Worm (Caenorhabditis elegans) whole organism, late embryonic: ENCODE results near the gene B0410.3.

Experiments used
- C08G9.2 ChIP-seq: sonication (generic microtip); optimal IDR thresholded peaks from 2 replicates; lab custom pipeline; 2016; ENCODE audit warnings: mild to moderate bottlenecking, missing genetic modification characterization, moderate library complexity, missing compliant biosample characterization
- C38D4.7 ChIP-seq: fragments of 200-800 bp; sonication (Bioruptor generic); optimal IDR thresholded peaks from 2 replicates; lab custom pipeline; 2018; ENCODE audit warnings: mild to moderate bottlenecking, missing genetic modification characterization, moderate library complexity, missing compliant biosample characterization
- F13H6.1 ChIP-seq: sonication (generic microtip); optimal IDR thresholded peaks from 2 replicates; lab custom pipeline; 2016; ENCODE audit warnings: missing genetic modification characterization, missing compliant biosample characterization
- K02D7.2 ChIP-seq: sonication (generic microtip); optimal IDR thresholded peaks from 2 replicates; lab custom pipeline; 2017; ENCODE audit warnings: mild to moderate bottlenecking, missing genetic modification characterization, missing compliant biosample characterization
- K09A11.1 ChIP-seq: sonication (generic microtip); optimal IDR thresholded peaks from 2 replicates; lab custom pipeline; 2017; ENCODE audit warnings: antibody characterized with exemption, mild to moderate bottlenecking, missing genetic modification characterization, missing compliant biosample characterization; ENCODE audit not compliant: insufficient read depth
- T23F11.4 ChIP-seq: fragments of 200-800 bp; sonication (Bioruptor generic); optimal IDR thresholded peaks from 2 replicates; lab custom pipeline; 2018; ENCODE audit warnings: mild to moderate bottlenecking, missing genetic modification characterization, missing compliant biosample characterization
- Y22D7AL.16 ChIP-seq: sonication (generic microtip); optimal IDR thresholded peaks from 2 replicates; lab custom pipeline; 2016; ENCODE audit warnings: missing genetic modification characterization, missing compliant biosample characterization
- ahr-1 ChIP-seq: sonication (generic microtip); optimal IDR thresholded peaks from 2 replicates; lab custom pipeline; 2016; ENCODE audit warnings: missing genetic modification characterization, missing compliant biosample characterization
- ama-1 ChIP-seq: fragments of 150-350 bp; optimal IDR thresholded peaks from 2 replicates; lab custom pipeline; 2014
- ceh-14 ChIP-seq: sonication (generic microtip); optimal IDR thresholded peaks from 2 replicates; lab custom pipeline; 2016; ENCODE audit warnings: missing genotype, missing genetic modification characterization, missing compliant biosample characterization
- ceh-18 ChIP-seq: sonication (generic microtip); optimal IDR thresholded peaks from 2 replicates; lab custom pipeline; 2016; ENCODE audit warnings: missing genetic modification characterization, missing compliant biosample characterization
- ceh-19 ChIP-seq: fragments of 200-800 bp; sonication (Bioruptor generic); optimal IDR thresholded peaks from 2 replicates; lab custom pipeline; 2018; ENCODE audit warnings: mild to moderate bottlenecking, missing genetic modification characterization, missing compliant biosample characterization
- ceh-22 ChIP-seq: sonication (generic microtip); optimal IDR thresholded peaks from 2 replicates; lab custom pipeline; 2017; ENCODE audit warnings: missing biosample characterization, missing genetic modification characterization
- ceh-24 ChIP-seq: sonication (generic microtip); optimal IDR thresholded peaks from 2 replicates; lab custom pipeline; 2016; ENCODE audit warnings: mild to moderate bottlenecking, missing genetic modification characterization, missing compliant biosample characterization
- ceh-31 ChIP-seq: sonication (generic microtip); optimal IDR thresholded peaks from 2 replicates; lab custom pipeline; 2016; ENCODE audit warnings: missing genetic modification characterization, missing compliant biosample characterization
- ceh-34 ChIP-seq: sonication (generic microtip); optimal IDR thresholded peaks from 2 replicates; lab custom pipeline; 2016; ENCODE audit warnings: mild to moderate bottlenecking, missing genetic modification characterization, missing compliant biosample characterization
- ceh-45 ChIP-seq: fragments of 200-800 bp; sonication (Bioruptor generic); IDR thresholded peaks from 2 replicates; pipeline ENCODE4 v1.3.6; 2022; ENCODE audit warnings: missing genetic modification reagents, missing genetic modification characterization, missing compliant biosample characterization
- ceh-48 ChIP-seq: sonication (generic microtip); optimal IDR thresholded peaks from 2 replicates; lab custom pipeline; 2016; ENCODE audit warnings: missing genetic modification characterization, inconsistent platforms, missing compliant biosample characterization
- ceh-9 ChIP-seq: sonication (generic microtip); optimal IDR thresholded peaks from 2 replicates; lab custom pipeline; 2016; ENCODE audit warnings: mild to moderate bottlenecking, missing genetic modification characterization, inconsistent platforms, missing compliant biosample characterization
- che-1 ChIP-seq: sonication (generic microtip); optimal IDR thresholded peaks from 2 replicates; lab custom pipeline; 2016; ENCODE audit warnings: mild to moderate bottlenecking, missing genetic modification characterization, missing compliant biosample characterization
- dve-1 ChIP-seq: sonication (generic microtip); optimal IDR thresholded peaks from 2 replicates; lab custom pipeline; 2017; ENCODE audit warnings: antibody characterized with exemption, mild to moderate bottlenecking, missing genetic modification characterization, missing compliant biosample characterization
- elt-2 ChIP-seq: sonication (generic microtip); optimal IDR thresholded peaks from 2 replicates; lab custom pipeline; 2016; ENCODE audit warnings: missing genetic modification reagents, missing genetic modification characterization, missing compliant biosample characterization
- elt-4 ChIP-seq: sonication (generic microtip); optimal IDR thresholded peaks from 2 replicates; lab custom pipeline; 2016; ENCODE audit warnings: missing genetic modification characterization, missing compliant biosample characterization
- ets-4 ChIP-seq: sonication (generic microtip); optimal IDR thresholded peaks from 2 replicates; lab custom pipeline; 2016; ENCODE audit warnings: missing genetic modification characterization, missing compliant biosample characterization
- fax-1 ChIP-seq: sonication (generic microtip); optimal IDR thresholded peaks from 2 replicates; lab custom pipeline; 2016; ENCODE audit warnings: missing genotype, missing genetic modification characterization, missing compliant biosample characterization
- fkh-10 ChIP-seq: fragments of 150-350 bp; optimal IDR thresholded peaks from 2 replicates; lab custom pipeline; 2014; ENCODE audit warnings: missing biosample characterization, missing genetic modification reagents, missing genetic modification characterization
- hlh-15 ChIP-seq: sonication (generic microtip); optimal IDR thresholded peaks from 2 replicates; lab custom pipeline; 2016; ENCODE audit warnings: missing genetic modification characterization, missing compliant biosample characterization
- hlh-6 ChIP-seq: sonication (generic microtip); optimal IDR thresholded peaks from 2 replicates; lab custom pipeline; 2016; ENCODE audit warnings: missing genotype, missing genetic modification characterization, missing compliant biosample characterization
- hlh-8 ChIP-seq: sonication (generic microtip); optimal IDR thresholded peaks from 2 replicates; lab custom pipeline; 2016; ENCODE audit warnings: missing genotype, missing genetic modification characterization, missing compliant biosample characterization
- madf-2 ChIP-seq: sonication (generic microtip); optimal IDR thresholded peaks from 2 replicates; lab custom pipeline; 2017; ENCODE audit warnings: missing genetic modification characterization, missing compliant biosample characterization
- mec-3 ChIP-seq: sonication (generic microtip); optimal IDR thresholded peaks from 2 replicates; lab custom pipeline; 2016; ENCODE audit warnings: borderline replicate concordance, missing genetic modification characterization, missing compliant biosample characterization
- nfya-1 ChIP-seq: sonication (generic microtip); optimal IDR thresholded peaks from 2 replicates; lab custom pipeline; 2017; ENCODE audit warnings: missing genetic modification characterization, mild to moderate bottlenecking, missing compliant biosample characterization, antibody characterized with exemption, moderate library complexity
- npax-4 ChIP-seq: sonication (generic microtip); optimal IDR thresholded peaks from 2 replicates; lab custom pipeline; 2016; ENCODE audit warnings: missing genetic modification characterization, missing compliant biosample characterization
- pag-3 ChIP-seq: sonication (generic microtip); optimal IDR thresholded peaks from 2 replicates; lab custom pipeline; 2016; ENCODE audit warnings: missing compliant biosample characterization, missing genetic modification characterization, borderline replicate concordance
- pha-2 ChIP-seq: sonication (generic microtip); optimal IDR thresholded peaks from 2 replicates; lab custom pipeline; 2017; ENCODE audit warnings: mild to moderate bottlenecking, missing genetic modification characterization, missing compliant biosample characterization
- pha-4 ChIP-seq: fragments of 150-350 bp; optimal IDR thresholded peaks from 2 replicates; lab custom pipeline; 2018; ENCODE audit warnings: missing biosample characterization, missing genetic modification reagents, missing genetic modification characterization
- pqm-1 ChIP-seq: sonication (generic microtip); optimal IDR thresholded peaks from 2 replicates; lab custom pipeline; 2016; ENCODE audit warnings: missing genetic modification characterization, missing compliant biosample characterization
- ref-2 ChIP-seq: sonication (generic microtip); optimal IDR thresholded peaks from 2 replicates; lab custom pipeline; 2016; ENCODE audit warnings: missing genetic modification characterization, missing compliant biosample characterization
- rnt-1 ChIP-seq: sonication (generic microtip); optimal IDR thresholded peaks from 2 replicates; lab custom pipeline; 2016; ENCODE audit warnings: missing genetic modification characterization, missing compliant biosample characterization
- sdc-2 ChIP-seq: sonication (generic microtip); optimal IDR thresholded peaks from 2 replicates; lab custom pipeline; 2016; ENCODE audit warnings: missing genotype, missing genetic modification characterization, missing compliant biosample characterization
- sox-4 ChIP-seq: sonication (generic microtip); optimal IDR thresholded peaks from 2 replicates; lab custom pipeline; 2017; ENCODE audit warnings: mild to moderate bottlenecking, missing genetic modification characterization, inconsistent platforms, missing compliant biosample characterization
- syd-9 ChIP-seq: sonication (generic microtip); optimal IDR thresholded peaks from 2 replicates; lab custom pipeline; 2016; ENCODE audit warnings: mild to moderate bottlenecking, missing genetic modification characterization, moderate library complexity, missing compliant biosample characterization
- tbx-2 ChIP-seq: sonication (generic microtip); optimal IDR thresholded peaks from 2 replicates; lab custom pipeline; 2016; ENCODE audit warnings: missing genetic modification characterization, missing compliant biosample characterization
- tbx-7 ChIP-seq: sonication (generic microtip); optimal IDR thresholded peaks from 2 replicates; lab custom pipeline; 2016; ENCODE audit warnings: missing genotype, missing genetic modification characterization, missing compliant biosample characterization
- ttx-3 ChIP-seq: sonication (generic microtip); optimal IDR thresholded peaks from 2 replicates; lab custom pipeline; 2016; ENCODE audit warnings: missing genetic modification reagents, missing genetic modification characterization, missing compliant biosample characterization
- unc-55 ChIP-seq: sonication (generic microtip); optimal IDR thresholded peaks from 2 replicates; lab custom pipeline; 2017; ENCODE audit warnings: missing biosample characterization, missing genetic modification reagents, missing genetic modification characterization
- unc-86 ChIP-seq: sonication (generic microtip); optimal IDR thresholded peaks from 2 replicates; lab custom pipeline; 2016; ENCODE audit warnings: missing genetic modification characterization, missing compliant biosample characterization
- zip-5 ChIP-seq: sonication (generic microtip); optimal IDR thresholded peaks from 2 replicates; lab custom pipeline; 2016; ENCODE audit warnings: missing genetic modification characterization, missing compliant biosample characterization

The B0410.3 gene

ce11 chrX:2903715-2904419 lies 12.6 kb upstream of the B0410.3 start (continued):
- no peak for TF ChIP-seq unc-86 (tag; lab: Kevin White, UChicago)

- no peak for TF ChIP-seq tbx-7 (tag; lab: Kevin White, UChicago)
- TF ChIP-seq, all 69 proteins: peak for 0
Measured at ce11 chrX:2902854-2903253, 11.6 kb upstream of the B0410.3 start.

ce11 chrX:2900897-2901496 lies 9.7 kb upstream of the B0410.3 start:
- TF ChIP-seq rnt-1: no peak
- TF ChIP-seq ceh-31: peak; percentile 29
- peak; percentile 18 for TF ChIP-seq che-1 (tag; lab: Kevin White, UChicago)
- TF ChIP-seq T23F11.4: no peak
- TF ChIP-seq elt-4 (tag; lab: Kevin White, UChicago): no peak
- TF ChIP-seq ceh-45 (GFP tag; lab: Robert Waterston, UW): no peak
- TF ChIP-seq pha-2 (tag; lab: Kevin White, UChicago): no peak
- no peak for TF ChIP-seq tbx-7 (tag; lab: Kevin White, UChicago)
- TF ChIP-seq ceh-22 (tag; lab: Kevin White, UChicago): no peak
- no peak for TF ChIP-seq dve-1
- TF ChIP-seq Y22D7AL.16: no peak
- TF ChIP-seq hlh-15 (tag; lab: Kevin White, UChicago): no peak
- TF ChIP-seq unc-86 (tag; lab: Kevin White, UChicago): no peak
- TF ChIP-seq ceh-24: no peak
- peak; percentile 13 for TF ChIP-seq ceh-34 (tag; lab: Kevin White, UChicago)
- TF ChIP-seq K09A11.1: no peak
- TF ChIP-seq K02D7.2: no peak
- no peak for TF ChIP-seq ttx-3
- no peak for TF ChIP-seq pqm-1 (tag; lab: Kevin White, UChicago)
- peak; percentile 40 for TF ChIP-seq hlh-6 (tag; lab: Kevin White, UChicago)
- no peak for TF ChIP-seq C08G9.2 (tag; lab: Kevin White, UChicago)
- peak; percentile 68 for TF ChIP-seq tbx-2 (tag; lab: Kevin White, UChicago)
- TF ChIP-seq mec-3 (tag; lab: Kevin White, UChicago): no peak
- no peak for TF ChIP-seq ceh-18
- no peak for TF ChIP-seq zip-5
- no peak for TF ChIP-seq fax-1 (tag; lab: Kevin White, UChicago)
- no peak for TF ChIP-seq nfya-1 (tag; lab: Kevin White, UChicago)
- no peak for TF ChIP-seq unc-55 (GFP tag; lab: Kevin White, UChicago)
- TF ChIP-seq ceh-14: no peak
- peak; percentile 69 for TF ChIP-seq sdc-2
- TF ChIP-seq sox-4 (tag; lab: Kevin White, UChicago): no peak
- TF ChIP-seq ceh-19 (GFP tag; lab: Kevin White, UChicago): peak; percentile 25
- TF ChIP-seq ama-1 (lab: Kevin White, UChicago): no peak
- no peak for TF ChIP-seq fkh-10 (GFP tag; lab: Kevin White, UChicago)
- TF ChIP-seq F13H6.1 (tag; lab: Kevin White, UChicago): no peak
- TF ChIP-seq pha-4 (tag; lab: Kevin White, UChicago): no peak
- no peak for TF ChIP-seq madf-2 (tag; lab: Kevin White, UChicago)
- no peak for TF ChIP-seq hlh-8 (tag; lab: Kevin White, UChicago)
- TF ChIP-seq elt-2: peak; percentile 33
- no peak for TF ChIP-seq syd-9 (tag; lab: Kevin White, UChicago)
- no peak for TF ChIP-seq C38D4.7
- no peak for TF ChIP-seq npax-4 (tag; lab: Kevin White, UChicago)
- no peak for TF ChIP-seq ceh-9 (tag; lab: Kevin White, UChicago)
- no peak for TF ChIP-seq pag-3 (tag; lab: Kevin White, UChicago)
- TF ChIP-seq ref-2 (tag; lab: Kevin White, UChicago): peak; percentile 39
- no peak for TF ChIP-seq ets-4
- TF ChIP-seq ahr-1 (tag; lab: Kevin White, UChicago): no peak
- no peak for TF ChIP-seq ceh-48 (tag; lab: Kevin White, UChicago)
